Fruit fly (Drosophila melanogaster) whole organism, pupa: ENCODE data around the gene blot.

ENCODE experiments used
- CG12605 ChIP-seq: fragments of 200-800 bp; sonication (Bioruptor generic); IDR thresholded peaks from 2 replicates; pipeline ENCODE4 v1.3.6; 2022; ENCODE audit warnings: missing biosample characterization, missing genetic modification characterization
- CG14655 ChIP-seq: fragments of 200-800 bp; sonication (Bioruptor generic); optimal IDR thresholded peaks from 3 replicates; lab custom pipeline; 2017; ENCODE audit warnings: mild to moderate bottlenecking, missing biosample characterization, missing genetic modification reagents, missing genetic modification characterization
- CG17806 ChIP-seq: fragments of 200-800 bp; sonication (Bioruptor generic); optimal IDR thresholded peaks from 2 replicates; lab custom pipeline; 2018; ENCODE audit warnings: missing biosample characterization, mild to moderate bottlenecking, missing genetic modification characterization, moderate library complexity
- D1 ChIP-seq: fragments of 200-800 bp; sonication (Bioruptor generic); optimal IDR thresholded peaks from 2 replicates; lab custom pipeline; 2018; ENCODE audit warnings: missing biosample characterization, mild to moderate bottlenecking, missing genetic modification characterization, moderate library complexity
- EcR ChIP-seq: fragments of 200-800 bp; sonication (Bioruptor generic); optimal IDR thresholded peaks from 3 replicates; lab custom pipeline; 2019; ENCODE audit warnings: missing biosample characterization, missing genetic modification characterization, mild to moderate bottlenecking, moderate library complexity, missing genetic modification reagents
- Ets98B ChIP-seq: fragments of 200-800 bp; sonication (Bioruptor generic); IDR thresholded peaks from 2 replicates; pipeline ENCODE4 v1.3.6; 2022; ENCODE audit warnings: missing biosample characterization, missing genetic modification characterization
- Pif1B ChIP-seq: fragments of 200-800 bp; sonication (Bioruptor generic); optimal IDR thresholded peaks from 3 replicates; lab custom pipeline; 2016; ENCODE audit warnings: missing biosample characterization, missing genetic modification characterization

dm6 chr3L:17427013-17427412 is 5.7 kb upstream of the blot start, which contains the start of gene Polr3G:
- TF ChIP-seq EcR (no peak), Pif1B (GFP tag; lab: Kevin White, UChicago) (no peak), CG17806 (tag; lab: Kevin White, UChicago) (peak; percentile 2), CG12605 (GFP tag; lab: Robert Waterston, UW) (no peak), Ets98B (no peak), D1 (no peak), CG14655 (GFP tag; lab: Kevin White, UChicago) (no peak)
